Fruit fly (Drosophila melanogaster): Measurements from ENCODE around the gene CG7542.

The CG7542 gene

dm6 chr3L:17569737-17570546 lies 20.3 kb downstream of the CG7542 start (continued):
- TF ChIP-seq CG11902 (GFP tag; optimal IDR thresholded peaks at IDR 0.05) (no peak), OdsH (GFP tag; optimal IDR thresholded peaks at IDR 0.05) (no peak), CG8119 (GFP tag; IDR thresholded peaks at IDR 0.05) (no peak), Sox14 (GFP tag; optimal IDR thresholded peaks at IDR 0.05) (peak; percentile 54), CG10631 (GFP tag; optimal IDR thresholded peaks at IDR 0.05) (no peak), eg (GFP tag; IDR thresholded peaks at IDR 0.05) (0 out of 3 replicates have a peak, but pooled peaks have one; percentile 16), CG6163 (GFP tag; IDR thresholded peaks at IDR 0.05) (0 out of 3 replicates have a peak, but pooled peaks have one; percentile 13), Sox102F (GFP tag; optimal IDR thresholded peaks at IDR 0.05) (peak; percentile 23), Hr4 (GFP tag; optimal IDR thresholded peaks at IDR 0.05) (no peak), Eip93F (GFP tag; optimal IDR thresholded peaks at IDR 0.05) (peak; percentile 46), dac (GFP tag; optimal IDR thresholded peaks at IDR 0.05) (no peak), CG31627 (GFP tag; optimal IDR thresholded peaks at IDR 0.05) (no peak), Ets96B (tag; optimal IDR thresholded peaks at IDR 0.05) (no peak), vri (GFP tag; optimal IDR thresholded peaks at IDR 0.05) (peak; percentile 64), Lpt (GFP tag; optimal IDR thresholded peaks at IDR 0.05) (peak; percentile 13), CG15336 (GFP tag; IDR thresholded peaks at IDR 0.05) (no peak), esn (GFP tag; optimal IDR thresholded peaks at IDR 0.05) (peak; percentile 37), CG3919 (GFP tag; optimal IDR thresholded peaks at IDR 0.05) (no peak), CG7368 (GFP tag; optimal IDR thresholded peaks at IDR 0.05) (no peak), topi (GFP tag; optimal IDR thresholded peaks at IDR 0.05) (peak; percentile 4), svp (GFP tag) (peak; percentile 83), CG6854 (GFP tag; optimal IDR thresholded peaks at IDR 0.05) (peak; percentile 32), Gug (GFP tag; IDR thresholded peaks at IDR 0.05) (no peak), CG4318 (GFP tag; optimal IDR thresholded peaks at IDR 0.05) (no peak)

dm6 chr3L:17570547-17570873 lies 20.9 kb downstream of the CG7542 start:
- TF ChIP-seq svp (GFP tag) (peak; percentile 61), CG34406 (GFP tag; optimal IDR thresholded peaks at IDR 0.05) (no peak), vri (GFP tag; optimal IDR thresholded peaks at IDR 0.05) (peak; percentile 7)

DNA sequence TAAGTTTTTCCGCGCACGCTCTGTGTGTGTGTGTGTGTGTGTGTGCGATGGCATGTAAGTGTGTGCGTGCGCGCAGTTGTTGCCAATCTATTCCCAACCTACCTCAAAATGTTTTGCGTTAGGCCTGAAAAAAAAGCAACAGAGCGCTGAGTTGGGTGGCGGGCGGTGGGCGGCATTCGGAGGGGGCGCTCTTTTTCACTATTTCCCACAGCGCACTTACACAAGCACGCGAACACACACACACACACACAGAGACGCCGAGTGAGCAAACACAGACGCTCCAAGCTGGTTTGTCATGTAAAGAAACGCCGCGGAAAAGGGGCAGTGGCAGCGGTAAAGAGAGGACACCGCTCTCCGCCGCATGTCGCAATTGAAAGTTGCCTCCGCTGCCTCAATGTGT lies 22.5 kb downstream of the CG7542 start:
- peak; percentile 30 for TF ChIP-seq dsx (GFP tag; optimal IDR thresholded peaks at IDR 0.05; ENCODE audit: poor library complexity, severe bottlenecking)
- TF ChIP-seq net (GFP tag; optimal IDR thresholded peaks at IDR 0.05): no peak
- TF ChIP-seq pdm3 (GFP tag; optimal IDR thresholded peaks at IDR 0.05): no peak
- no peak for TF ChIP-seq cyc (GFP tag; optimal IDR thresholded peaks at IDR 0.05)
- TF ChIP-seq salr (GFP tag; optimal IDR thresholded peaks at IDR 0.05): peak in 1 of 2 experiments; percentile 2
- peak; percentile 38 for TF ChIP-seq dac (GFP tag; optimal IDR thresholded peaks at IDR 0.05)
- no peak for TF ChIP-seq CG8632 (GFP tag; optimal IDR thresholded peaks at IDR 0.05)
- no peak for TF ChIP-seq fd59A (GFP tag; optimal IDR thresholded peaks at IDR 0.05)
- TF ChIP-seq Sox15 (GFP tag; optimal IDR thresholded peaks at IDR 0.05): no peak
- TF ChIP-seq Eip78C (GFP tag): no peak
- no peak for TF ChIP-seq CG10631 (GFP tag; optimal IDR thresholded peaks at IDR 0.05)
- TF ChIP-seq ss (GFP tag; optimal IDR thresholded peaks at IDR 0.05): peak in 1 of 2 experiments; percentile 20
- no peak for TF ChIP-seq Hr4 (GFP tag; optimal IDR thresholded peaks at IDR 0.05)
- no peak for TF ChIP-seq spab (GFP tag; optimal IDR thresholded peaks at IDR 0.05)
- no peak for TF ChIP-seq CG8319 (GFP tag; optimal IDR thresholded peaks at IDR 0.05)
- peak; percentile 24 for TF ChIP-seq fkh (GFP tag; optimal IDR thresholded peaks at IDR 0.05)
- no peak for TF ChIP-seq CG16779 (tag; optimal IDR thresholded peaks at IDR 0.05)
- TF ChIP-seq CG11294 (GFP tag; IDR thresholded peaks at IDR 0.05): no peak
- peak; percentile 54; the same call in 1 of the 3 replicates for TF ChIP-seq CG6163 (GFP tag; IDR thresholded peaks at IDR 0.05)
- TF ChIP-seq Lpt (GFP tag; optimal IDR thresholded peaks at IDR 0.05): peak; percentile 53
- TF ChIP-seq CG6276 (GFP tag; optimal IDR thresholded peaks at IDR 0.05): peak; percentile 24
- no peak for TF ChIP-seq esn (GFP tag; optimal IDR thresholded peaks at IDR 0.05)
- 0 out of 3 replicates have a peak, but pooled peaks have one; percentile 47 for TF ChIP-seq CG8119 (GFP tag; IDR thresholded peaks at IDR 0.05)
- no peak for TF ChIP-seq Sox14 (GFP tag; optimal IDR thresholded peaks at IDR 0.05)
- TF ChIP-seq CG3919 (GFP tag; optimal IDR thresholded peaks at IDR 0.05): no peak
- TF ChIP-seq achi (GFP tag; optimal IDR thresholded peaks at IDR 0.05): no peak
- TF ChIP-seq CG32006 (GFP tag; optimal IDR thresholded peaks at IDR 0.05): peak; percentile 3
- TF ChIP-seq Gug (GFP tag; IDR thresholded peaks at IDR 0.05): peak; percentile 36; the same call in 1 of the 2 replicates
- peak; percentile 58 for TF ChIP-seq eg (GFP tag; IDR thresholded peaks at IDR 0.05)
- TF ChIP-seq CG9139 (GFP tag; optimal IDR thresholded peaks at IDR 0.05): no peak
- TF ChIP-seq CG11902 (GFP tag; optimal IDR thresholded peaks at IDR 0.05): no peak
- no peak for TF ChIP-seq CG4318 (GFP tag; optimal IDR thresholded peaks at IDR 0.05)
- TF ChIP-seq CG15336 (GFP tag; IDR thresholded peaks at IDR 0.05): peak; percentile 35; the same call in 1 of the 2 replicates
- no peak for TF ChIP-seq CG7368 (GFP tag; optimal IDR thresholded peaks at IDR 0.05)
